Worm (Caenorhabditis elegans) whole organism, mixed stage, embryonic: ENCODE results near the gene atf-7.

ENCODE experiments used
- M03D4.4 ChIP-seq: sonication (generic microtip); optimal IDR thresholded peaks from 2 replicates; lab custom pipeline; 2017; ENCODE audit warnings: mild to moderate bottlenecking, missing genetic modification characterization, missing compliant biosample characterization
- bed-3 ChIP-seq: fragments of 200-800 bp; sonication (Bioruptor generic); optimal IDR thresholded peaks from 3 replicates; lab custom pipeline; 2018; ENCODE audit warnings: mild to moderate bottlenecking, missing genetic modification characterization, moderate library complexity, missing compliant biosample characterization
- blmp-1 ChIP-seq: fragments of 150-350 bp; optimal IDR thresholded peaks from 2 replicates; lab custom pipeline; 2014; ENCODE audit warnings: missing biosample characterization, missing genetic modification characterization
- ceh-39 ChIP-seq: fragments of 150-350 bp; optimal IDR thresholded peaks from 2 replicates; lab custom pipeline; 2014; ENCODE audit warnings: missing biosample characterization, missing genetic modification characterization
- ceh-43 ChIP-seq: fragments of 200-800 bp; sonication (Bioruptor generic); optimal IDR thresholded peaks from 2 replicates; lab custom pipeline; 2018; ENCODE audit warnings: mild to moderate bottlenecking, missing genetic modification characterization, moderate library complexity, missing compliant biosample characterization
- ceh-83 ChIP-seq: fragments of 200-800 bp; sonication (Bioruptor generic); optimal IDR thresholded peaks from 2 replicates; lab custom pipeline; 2018; ENCODE audit warnings: mild to moderate bottlenecking, missing genetic modification characterization, missing compliant biosample characterization
- ces-1 ChIP-seq: fragments of 150-350 bp; optimal IDR thresholded peaks from 2 replicates; lab custom pipeline; 2014; ENCODE audit warnings: missing biosample characterization, missing genetic modification reagents, missing genetic modification characterization
- cnd-1 ChIP-seq: fragments of 200-800 bp; sonication (Bioruptor generic); optimal IDR thresholded peaks from 2 replicates; lab custom pipeline; 2018; ENCODE audit warnings: mild to moderate bottlenecking, missing genetic modification characterization, missing compliant biosample characterization
- drap-1 ChIP-seq: fragments of 200-800 bp; sonication (Bioruptor generic); optimal IDR thresholded peaks from 3 replicates; lab custom pipeline; 2018; ENCODE audit warnings: mild to moderate bottlenecking, missing genetic modification characterization, missing compliant biosample characterization
- elt-1 ChIP-seq: sonication (generic microtip); optimal IDR thresholded peaks from 2 replicates; lab custom pipeline; 2017; ENCODE audit warnings: missing genetic modification characterization, mild to moderate bottlenecking, missing compliant biosample characterization, antibody characterized with exemption, moderate library complexity, borderline replicate concordance; ENCODE audit not compliant: insufficient read depth
- elt-3 ChIP-seq: fragments of 150-350 bp; optimal IDR thresholded peaks from 2 replicates; lab custom pipeline; 2014; ENCODE audit warnings: missing biosample characterization, missing genetic modification characterization
- flh-1 ChIP-seq: fragments of 200-800 bp; sonication (Bioruptor generic); optimal IDR thresholded peaks from 2 replicates; lab custom pipeline; 2018; ENCODE audit warnings: mild to moderate bottlenecking, missing genetic modification characterization, moderate library complexity, missing compliant biosample characterization
- ham-2 ChIP-seq: fragments of 200-800 bp; sonication (Bioruptor generic); optimal IDR thresholded peaks from 2 replicates; lab custom pipeline; 2018; ENCODE audit warnings: mild to moderate bottlenecking, missing genetic modification characterization, missing compliant biosample characterization
- lin-13 ChIP-seq: fragments of 150-350 bp; optimal IDR thresholded peaks from 2 replicates; lab custom pipeline; 2014; ENCODE audit warnings: missing biosample characterization, missing genetic modification characterization
- lin-32 ChIP-seq: fragments of 200-800 bp; sonication (Bioruptor generic); optimal IDR thresholded peaks from 2 replicates; lab custom pipeline; 2018; ENCODE audit warnings: mild to moderate bottlenecking, missing genetic modification characterization, missing compliant biosample characterization
- lsy-2 ChIP-seq: fragments of 150-350 bp; optimal IDR thresholded peaks from 2 replicates; lab custom pipeline; 2014; ENCODE audit warnings: missing biosample characterization, missing genetic modification characterization
- mab-5 ChIP-seq: fragments of 150-350 bp; optimal IDR thresholded peaks from 2 replicates; lab custom pipeline; 2014; ENCODE audit warnings: missing biosample characterization, missing genetic modification characterization
- mep-1 ChIP-seq: fragments of 150-350 bp; optimal IDR thresholded peaks from 2 replicates; lab custom pipeline; 2017; ENCODE audit warnings: missing biosample characterization, missing genetic modification reagents, missing genetic modification characterization, inconsistent platforms
- mls-2 ChIP-seq: sonication (generic microtip); optimal IDR thresholded peaks from 2 replicates; lab custom pipeline; 2016; ENCODE audit warnings: mild to moderate bottlenecking, missing genetic modification characterization, moderate library complexity, missing compliant biosample characterization
- nhr-12 ChIP-seq: fragments of 150-350 bp; optimal IDR thresholded peaks from 2 replicates; lab custom pipeline; 2014; ENCODE audit warnings: missing biosample characterization, missing genetic modification characterization
- nhr-2 ChIP-seq: fragments of 150-350 bp; optimal IDR thresholded peaks from 2 replicates; lab custom pipeline; 2014; ENCODE audit warnings: missing biosample characterization, missing genetic modification characterization
- nhr-237 ChIP-seq: fragments of 150-350 bp; optimal IDR thresholded peaks from 2 replicates; lab custom pipeline; 2014; ENCODE audit warnings: missing biosample characterization, missing genetic modification characterization
- nhr-28 ChIP-seq: fragments of 150-350 bp; optimal IDR thresholded peaks from 2 replicates; lab custom pipeline; 2014; ENCODE audit warnings: missing biosample characterization, missing genetic modification characterization
- pha-4 ChIP-seq: fragments of 150-350 bp; optimal IDR thresholded peaks from 2 replicates; lab custom pipeline; 2018; ENCODE audit warnings: missing biosample characterization, missing genetic modification reagents, missing genetic modification characterization
- sem-2 ChIP-seq: fragments of 200-800 bp; sonication (Bioruptor generic); optimal IDR thresholded peaks from 2 replicates; lab custom pipeline; 2018; ENCODE audit warnings: mild to moderate bottlenecking, missing genetic modification characterization, missing compliant biosample characterization
- snpc-4 ChIP-seq: fragments of 150-350 bp; optimal IDR thresholded peaks from 2 replicates; lab custom pipeline; 2014; ENCODE audit warnings: missing biosample characterization, missing genetic modification characterization
- sptf-1 ChIP-seq: sonication (generic microtip); optimal IDR thresholded peaks from 2 replicates; lab custom pipeline; 2017; ENCODE audit warnings: mild to moderate bottlenecking, missing genetic modification characterization, moderate library complexity, missing compliant biosample characterization
- unc-120 ChIP-seq: sonication (generic microtip); optimal IDR thresholded peaks from 2 replicates; lab custom pipeline; 2017; ENCODE audit warnings: missing genetic modification characterization, missing compliant biosample characterization; ENCODE audit not compliant: poor library complexity, severe bottlenecking
- unc-39 ChIP-seq: fragments of 150-350 bp; optimal IDR thresholded peaks from 2 replicates; lab custom pipeline; 2014; ENCODE audit warnings: missing biosample characterization, missing genetic modification characterization
- unc-62 ChIP-seq: fragments of 150-350 bp; optimal IDR thresholded peaks from 2 replicates; lab custom pipeline; 2014; ENCODE audit warnings: missing biosample characterization, missing genetic modification reagents, missing genetic modification characterization
- zip-8 ChIP-seq: fragments of 150-350 bp; optimal IDR thresholded peaks from 2 replicates; lab custom pipeline; 2014; ENCODE audit warnings: missing biosample characterization, missing genetic modification characterization
- ztf-11 ChIP-seq: fragments of 150-350 bp; optimal IDR thresholded peaks from 2 replicates; lab custom pipeline; 2014; ENCODE audit warnings: missing biosample characterization, missing genetic modification characterization

atf-7 gene

DNA sequence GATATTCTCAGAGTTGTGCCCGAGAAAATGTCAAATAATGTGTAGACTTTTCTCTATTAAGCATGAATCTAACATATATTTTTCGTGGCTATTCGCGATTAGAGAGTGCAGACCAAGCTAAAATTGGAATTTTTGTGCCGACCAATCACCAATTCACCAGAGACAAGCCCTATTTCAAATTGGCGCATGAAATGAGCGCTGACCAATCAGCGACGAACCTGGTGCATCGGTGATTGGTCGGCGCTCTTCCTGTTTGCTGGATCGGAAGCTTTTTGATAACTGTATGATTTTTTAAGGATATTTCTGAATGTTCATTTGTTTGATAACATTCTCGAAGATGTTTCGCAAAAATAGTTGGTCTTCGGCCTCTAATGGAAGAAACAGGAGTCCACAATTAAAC lies 45.5 kb downstream of the atf-7 start:
- TF ChIP-seq mab-5, result no peak
- no peak for TF ChIP-seq ztf-11 (tag; lab: Kevin White, UChicago)
- no peak for TF ChIP-seq M03D4.4 (tag; lab: Kevin White, UChicago)
- TF ChIP-seq lin-32, result no peak
- TF ChIP-seq pha-4 (tag; lab: Kevin White, UChicago), result no peak
- TF ChIP-seq snpc-4 (tag; lab: Kevin White, UChicago), result no peak
- TF ChIP-seq ceh-43, result no peak
- no peak for TF ChIP-seq cnd-1 (tag; lab: Kevin White, UChicago)
- no peak for TF ChIP-seq ceh-83
- TF ChIP-seq ces-1, result no peak
- TF ChIP-seq elt-1, result no peak

DNA sequence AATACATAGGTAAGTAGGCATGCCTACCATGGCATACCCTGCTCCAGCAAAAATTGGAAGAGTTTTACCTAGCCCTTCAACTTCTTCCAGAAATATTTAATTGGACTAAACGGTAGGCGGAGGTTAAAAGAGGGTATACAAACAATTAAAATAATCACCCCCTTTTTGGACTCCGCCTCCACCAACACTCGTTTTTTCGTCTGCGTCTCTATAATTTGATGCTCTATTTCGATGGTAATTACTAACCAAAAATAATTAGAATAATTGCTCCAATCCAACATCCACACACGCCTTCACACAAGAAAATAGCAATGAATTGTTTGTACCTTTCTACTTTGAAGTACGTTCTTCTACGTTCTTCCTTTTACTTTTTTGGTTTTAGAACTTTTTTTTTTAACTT lies 46.1 kb downstream of the atf-7 start:
- TF ChIP-seq mls-2 (tag; lab: Kevin White, UChicago) (peak; percentile 30), ces-1 (no peak), zip-8 (tag; lab: Kevin White, UChicago) (no peak), nhr-28 (tag; lab: Kevin White, UChicago) (no peak), ceh-43 (peak; percentile 99)

DNA sequence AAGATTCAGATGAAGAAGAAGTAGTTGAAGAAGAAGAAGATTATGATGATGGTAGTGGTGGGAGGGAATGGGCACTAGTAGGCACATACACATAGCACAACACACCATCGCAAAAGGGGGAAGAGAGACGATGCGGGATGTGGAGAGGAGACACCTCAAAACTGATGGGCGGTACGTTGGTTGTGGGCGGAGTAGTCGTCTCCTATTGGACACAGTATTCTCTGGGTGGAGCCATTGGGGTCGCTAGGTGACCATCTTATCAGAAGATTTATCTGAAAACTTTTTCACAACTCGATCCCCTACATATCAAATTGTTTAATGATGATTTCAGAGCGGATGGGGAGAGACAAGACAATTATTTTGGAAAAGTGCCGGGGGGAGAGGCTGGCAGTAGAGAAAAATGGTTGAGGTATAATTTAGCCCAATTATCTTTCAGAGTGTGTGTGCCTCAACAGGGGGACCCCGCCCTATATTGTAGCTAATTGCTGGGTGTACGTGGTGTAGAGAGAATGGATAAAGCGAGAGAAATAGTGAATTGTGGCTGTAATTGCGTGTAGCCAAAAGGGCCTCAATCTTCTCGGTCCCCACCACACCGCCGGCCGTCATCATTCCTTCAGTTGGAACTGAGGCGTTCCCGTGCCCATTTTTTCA lies 47.9 kb downstream of the atf-7 start:
- TF ChIP-seq unc-39, result no peak
- peak; percentile 99 for TF ChIP-seq ceh-43
- peak; percentile 50 for TF ChIP-seq mls-2 (tag; lab: Kevin White, UChicago)
- TF ChIP-seq sptf-1 (tag; lab: Kevin White, UChicago), result peak; percentile 39
- TF ChIP-seq ham-2 (GFP tag; lab: Kevin White, UChicago), result peak; percentile 44
- TF ChIP-seq lsy-2, result peak; percentile 71
- no peak for TF ChIP-seq blmp-1 (tag; lab: Kevin White, UChicago)

DNA sequence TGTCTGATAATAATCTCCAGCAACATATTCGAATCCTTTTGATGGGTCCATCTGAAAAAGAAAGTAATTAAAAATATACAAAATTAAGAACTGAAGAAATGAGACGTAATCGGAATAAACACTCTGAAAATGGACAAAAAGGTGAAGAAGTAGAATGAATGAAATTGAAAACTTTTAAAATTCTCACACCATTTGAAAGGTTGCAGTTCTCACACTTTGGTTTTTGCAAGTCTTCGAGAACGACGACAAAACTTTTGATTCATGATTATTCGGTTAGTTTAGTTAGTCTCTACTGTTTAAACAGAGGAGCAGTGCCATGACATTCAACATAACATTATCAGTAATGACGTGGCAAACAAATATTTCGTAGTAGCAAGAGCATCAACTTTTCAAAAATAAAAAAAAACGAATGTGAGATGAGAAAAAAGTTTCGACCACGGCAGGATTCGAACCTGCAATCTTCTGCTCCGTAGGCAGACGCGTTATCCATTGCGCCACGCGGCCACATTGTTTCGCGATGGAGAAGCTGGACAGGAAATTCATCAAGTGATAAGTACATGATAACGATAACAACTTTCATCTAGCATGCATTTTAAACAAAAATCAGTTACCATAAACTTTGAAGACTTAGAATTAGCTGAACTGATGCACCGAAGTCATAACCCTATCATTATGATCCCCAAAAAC lies 48.8 kb downstream of the atf-7 start, which contains the start of gene ceh-43:
ceh-43 (minus strand) TSS at position 51 of the 687 bp plus-strand sequence.
- TF ChIP-seq nhr-12 (tag; lab: Kevin White, UChicago) (no peak), M03D4.4 (tag; lab: Kevin White, UChicago) (no peak), nhr-237 (tag; lab: Kevin White, UChicago) (no peak), nhr-28 (tag; lab: Kevin White, UChicago) (no peak)
- TF ChIP-seq, all 35 proteins: peak for 0

DNA sequence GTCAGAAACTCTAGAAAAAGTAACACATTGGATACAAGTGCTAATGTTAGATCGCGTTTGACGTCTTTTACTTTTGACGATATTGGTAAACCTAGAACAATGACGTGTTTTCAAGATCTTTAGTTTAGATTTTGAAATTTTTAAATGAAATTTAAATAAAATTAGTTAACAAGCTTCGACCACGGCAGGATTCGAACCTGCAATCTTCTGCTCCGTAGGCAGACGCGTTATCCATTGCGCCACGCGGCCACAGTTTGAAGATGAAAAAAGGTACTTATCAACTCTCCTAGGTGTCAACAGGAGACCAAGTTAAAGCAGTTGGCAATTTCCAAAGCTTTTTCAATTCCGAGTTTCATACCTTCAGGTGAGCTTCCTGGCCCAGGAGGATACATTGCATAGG lies 49.5 kb downstream of the atf-7 start:
- TF ChIP-seq sptf-1 (tag; lab: Kevin White, UChicago) (no peak), zip-8 (tag; lab: Kevin White, UChicago) (no peak), elt-3 (tag; lab: Kevin White, UChicago) (no peak), mab-5 (no peak), mls-2 (tag; lab: Kevin White, UChicago) (no peak), M03D4.4 (tag; lab: Kevin White, UChicago) (no peak), bed-3 (GFP tag; lab: Kevin White, UChicago) (no peak), lin-32 (no peak), ceh-83 (no peak), mep-1 (tag; lab: Kevin White, UChicago) (no peak)

DNA sequence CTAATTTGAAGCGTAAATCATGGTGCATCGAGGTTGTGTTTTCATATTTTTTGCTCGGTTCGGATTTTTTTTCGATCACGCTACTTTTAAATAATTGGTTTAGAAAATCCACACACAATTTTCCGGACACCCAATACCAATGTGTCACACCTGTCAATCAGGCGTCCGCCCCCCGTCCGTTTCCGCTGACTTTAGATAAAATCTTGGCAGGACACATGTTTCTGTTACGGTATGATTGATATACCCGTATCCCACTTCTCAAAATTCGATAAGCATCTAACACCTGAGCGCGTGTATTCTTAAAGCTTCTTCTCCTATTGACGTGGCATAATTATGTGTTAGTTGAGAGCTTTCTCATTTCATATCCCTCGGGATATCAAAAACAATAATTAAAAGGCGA lies 50.8 kb downstream of the atf-7 start:
- TF ChIP-seq nhr-28 (tag; lab: Kevin White, UChicago), result no peak
- no peak for TF ChIP-seq unc-120 (tag; lab: Kevin White, UChicago)
- no peak for TF ChIP-seq lin-13
- TF ChIP-seq elt-1, result peak; percentile 67
- no peak for TF ChIP-seq blmp-1 (tag; lab: Kevin White, UChicago)
- peak; percentile 80 for TF ChIP-seq unc-62
- no peak for TF ChIP-seq mls-2 (tag; lab: Kevin White, UChicago)
- TF ChIP-seq ceh-39 (tag; lab: Kevin White, UChicago), result no peak
- TF ChIP-seq sem-2 (GFP tag; lab: Kevin White, UChicago), result no peak
- TF ChIP-seq ceh-83, result no peak
- no peak for TF ChIP-seq drap-1 (GFP tag; lab: Kevin White, UChicago)
- TF ChIP-seq elt-3 (tag; lab: Kevin White, UChicago), result no peak
- no peak for TF ChIP-seq M03D4.4 (tag; lab: Kevin White, UChicago)
- no peak for TF ChIP-seq lin-32
- no peak for TF ChIP-seq zip-8 (tag; lab: Kevin White, UChicago)
- TF ChIP-seq nhr-12 (tag; lab: Kevin White, UChicago), result no peak
- peak; percentile 77 for TF ChIP-seq ceh-43
- TF ChIP-seq mab-5, result no peak
- TF ChIP-seq flh-1 (GFP tag; lab: Kevin White, UChicago), result no peak
- TF ChIP-seq bed-3 (GFP tag; lab: Kevin White, UChicago), result no peak
- TF ChIP-seq snpc-4 (tag; lab: Kevin White, UChicago), result no peak
- peak; percentile 18 for TF ChIP-seq nhr-2
